Worm (Caenorhabditis elegans) whole organism, L3 larva: Measurements from ENCODE around the gene clec-128.

Experiments used
- R02D3.7 ChIP-seq: fragments of 150-350 bp; optimal IDR thresholded peaks from 2 replicates; lab custom pipeline; 2014; ENCODE audit warnings: missing biosample characterization, missing genetic modification characterization
- elt-2 ChIP-seq: sonication (generic microtip); optimal IDR thresholded peaks from 2 replicates; lab custom pipeline; 2016; ENCODE audit warnings: missing genetic modification reagents, mild to moderate bottlenecking, missing genetic modification characterization, missing compliant biosample characterization
- nhr-28 ChIP-seq: fragments of 150-350 bp; optimal IDR thresholded peaks from 2 replicates; lab custom pipeline; 2014; ENCODE audit warnings: missing biosample characterization, missing genetic modification characterization
- nhr-77 ChIP-seq: fragments of 150-350 bp; optimal IDR thresholded peaks from 2 replicates; lab custom pipeline; 2014; ENCODE audit warnings: missing biosample characterization, missing genetic modification characterization
- zag-1 ChIP-seq: fragments of 150-350 bp; optimal IDR thresholded peaks from 2 replicates; lab custom pipeline; 2014; ENCODE audit warnings: missing biosample characterization, missing genetic modification characterization

ce11 chrII:3598721-3599120 lies 27.9 kb upstream of the clec-128 start, which contains the start of gene Y49F6A.11:
- TF ChIP-seq nhr-77 (tag; lab: Kevin White, UChicago) (no peak), elt-2 (tag; lab: Kevin White, UChicago) (no peak), nhr-28 (no peak), zag-1 (tag; lab: Kevin White, UChicago) (no peak), R02D3.7 (tag; lab: Kevin White, UChicago) (no peak)
